Worm (Caenorhabditis elegans): ENCODE results near the gene sru-36.

Gene sru-36

ce11 chrV:9813527-9813926 lies 27.9 kb upstream of the sru-36 start, which contains the start of gene sru-30:
TSS of gene sru-30 (plus strand) at chrV:9813827.
- TF ChIP-seq syd-9 (tag; optimal IDR thresholded peaks at IDR 0.05) (no peak), ceh-2 (tag; optimal IDR thresholded peaks at IDR 0.05) (no peak), K09A11.1 (tag; optimal IDR thresholded peaks at IDR 0.05; ENCODE audit: insufficient read depth) (no peak), fkh-6 (tag; optimal IDR thresholded peaks at IDR 0.05) (no peak), nfya-1 (tag; optimal IDR thresholded peaks at IDR 0.05) (no peak), ttx-3 (tag; optimal IDR thresholded peaks at IDR 0.05) (no peak)

ce11 chrV:9816390-9816789 lies 25.1 kb upstream of the sru-36 start, which contains the start of gene sru-31:
TSS of gene sru-31 (plus strand) at chrV:9816690.
- TF ChIP-seq tbx-2 (tag; optimal IDR thresholded peaks at IDR 0.05) = no peak
- TF ChIP-seq fkh-10 (GFP tag; optimal IDR thresholded peaks at IDR 0.05) = no peak
- TF ChIP-seq pax-1 (tag; optimal IDR thresholded peaks at IDR 0.05) = no peak
- no peak for TF ChIP-seq che-1 (tag; optimal IDR thresholded peaks at IDR 0.05)
- no peak for TF ChIP-seq ceh-6 (GFP tag; optimal IDR thresholded peaks at IDR 0.05)
- no peak for TF ChIP-seq hlh-13 (GFP tag; optimal IDR thresholded peaks at IDR 0.05)
- no peak for TF ChIP-seq tbx-7 (tag; optimal IDR thresholded peaks at IDR 0.05)
- TF ChIP-seq pat-9 (tag; optimal IDR thresholded peaks at IDR 0.05) = no peak
- no peak for TF ChIP-seq hlh-8 (tag; optimal IDR thresholded peaks at IDR 0.05)
- no peak for TF ChIP-seq unc-55 (GFP tag; optimal IDR thresholded peaks at IDR 0.05)
- TF ChIP-seq ceh-24 (tag; optimal IDR thresholded peaks at IDR 0.05) = no peak
- TF ChIP-seq ttx-3 (tag; optimal IDR thresholded peaks at IDR 0.05) = no peak
- no peak for TF ChIP-seq pha-4 (tag; optimal IDR thresholded peaks at IDR 0.05)
- TF ChIP-seq lin-11 (tag; optimal IDR thresholded peaks at IDR 0.05) = no peak
- TF ChIP-seq ama-1 (optimal IDR thresholded peaks at IDR 0.05) = no peak
- TF ChIP-seq elt-2 (tag; optimal IDR thresholded peaks at IDR 0.05) = no peak
- TF ChIP-seq unc-42 (tag; optimal IDR thresholded peaks at IDR 0.05) = no peak
- TF ChIP-seq unc-3 (GFP tag; conservative IDR thresholded peaks at IDR 0.05) = no peak
- no peak for TF ChIP-seq unc-3 (tag; optimal IDR thresholded peaks at IDR 0.05)

ce11 chrV:9821724-9822123 lies 19.8 kb upstream of the sru-36 start, which contains the start of gene str-193:
TSS of gene str-193 (minus strand) at chrV:9821824.
- no peak for TF ChIP-seq tbx-2 (tag; optimal IDR thresholded peaks at IDR 0.05)
- TF ChIP-seq hlh-30 (tag; optimal IDR thresholded peaks at IDR 0.05; ENCODE audit: insufficient read depth) = no peak
- no peak for TF ChIP-seq ttx-3 (tag; optimal IDR thresholded peaks at IDR 0.05)
- no peak for TF ChIP-seq ref-2 (tag; optimal IDR thresholded peaks at IDR 0.05)
- TF ChIP-seq unc-42 (tag; optimal IDR thresholded peaks at IDR 0.05) = no peak
- TF ChIP-seq T23F11.4 (GFP tag; optimal IDR thresholded peaks at IDR 0.05) = no peak
- TF ChIP-seq pag-3 (tag; optimal IDR thresholded peaks at IDR 0.05; ENCODE audit: borderline replicate concordance) = no peak
- TF ChIP-seq pqm-1 (tag; optimal IDR thresholded peaks at IDR 0.05) = no peak
- no peak for TF ChIP-seq rnt-1 (tag; optimal IDR thresholded peaks at IDR 0.05)
- TF ChIP-seq fax-1 (tag; optimal IDR thresholded peaks at IDR 0.05) = no peak
- TF ChIP-seq sdc-2 (tag; optimal IDR thresholded peaks at IDR 0.05) = no peak
- TF ChIP-seq nhr-232 (tag; optimal IDR thresholded peaks at IDR 0.05) = no peak
- no peak for TF ChIP-seq fkh-6 (tag; optimal IDR thresholded peaks at IDR 0.05)
- no peak for TF ChIP-seq pax-1 (tag; optimal IDR thresholded peaks at IDR 0.05)
- TF ChIP-seq ceh-14 (tag; optimal IDR thresholded peaks at IDR 0.05) = no peak
- TF ChIP-seq K09A11.1 (tag; optimal IDR thresholded peaks at IDR 0.05; ENCODE audit: insufficient read depth) = no peak
- no peak for TF ChIP-seq ceh-9 (tag; optimal IDR thresholded peaks at IDR 0.05)
- no peak for TF ChIP-seq pha-4 (tag; optimal IDR thresholded peaks at IDR 0.05)

- TF ChIP-seq C08G9.2 (tag; optimal IDR thresholded peaks at IDR 0.05) (no peak), ceh-9 (tag; optimal IDR thresholded peaks at IDR 0.05) (no peak), zip-5 (tag; optimal IDR thresholded peaks at IDR 0.05) (no peak), nhr-232 (tag; optimal IDR thresholded peaks at IDR 0.05) (no peak), sdc-2 (tag; optimal IDR thresholded peaks at IDR 0.05) (no peak), fax-1 (tag; optimal IDR thresholded peaks at IDR 0.05) (no peak), fkh-10 (GFP tag; optimal IDR thresholded peaks at IDR 0.05) (no peak), unc-3 (GFP tag; conservative IDR thresholded peaks at IDR 0.05) (no peak), unc-3 (tag; optimal IDR thresholded peaks at IDR 0.05) (no peak), T23F11.4 (GFP tag; optimal IDR thresholded peaks at IDR 0.05) (no peak), hlh-13 (GFP tag; optimal IDR thresholded peaks at IDR 0.05) (no peak), pqm-1 (tag; optimal IDR thresholded peaks at IDR 0.05) (no peak), ama-1 (optimal IDR thresholded peaks at IDR 0.05) (no peak), ahr-1 (tag; optimal IDR thresholded peaks at IDR 0.05) (no peak), dve-1 (tag; optimal IDR thresholded peaks at IDR 0.05) (no peak)
These were observed 17.3 kb upstream of the sru-36 start, which contains the start of gene str-2 for ce11 chrV:9824149-9824548. TSS of gene str-2 (minus strand) at chrV:9824249.

Data from whole organism, late embryonic.